Fruit fly (Drosophila melanogaster) S2 (cell line): Measurements from ENCODE around the gene CG12104.

Experiments
- CG8478 ChIP-seq: fragments of >200 bp; optimal IDR thresholded peaks from 2 replicates; lab custom pipeline; 2018
- CTCF ChIP-seq, 2 experiments: fragments of >200 bp; optimal IDR thresholded peaks; 2 replicates each; lab custom pipeline; 2018

- TF ChIP-seq CTCF (optimal IDR thresholded peaks at IDR 0.05; lab: Kevin White, UChicago): no peak
- no peak for TF ChIP-seq CG8478 (lab: Kevin White, UChicago)
Observed at dm6 chr3L:1591692-1592371, 10.6 kb downstream of the CG12104 start.
